Fruit fly (Drosophila melanogaster) whole organism, pupa: ENCODE data around the gene CG17930.

Experiments used
- CG10348 ChIP-seq: fragments of 200-800 bp; sonication (Bioruptor generic); IDR thresholded peaks from 2 replicates; pipeline ENCODE4 v1.3.6; 2022; ENCODE audit warnings: missing biosample characterization, missing genetic modification characterization
- CG12605 ChIP-seq: fragments of 200-800 bp; sonication (Bioruptor generic); IDR thresholded peaks from 2 replicates; pipeline ENCODE4 v1.3.6; 2022; ENCODE audit warnings: missing biosample characterization, missing genetic modification characterization
- CG13204 ChIP-seq: fragments of 200-800 bp; sonication (Bioruptor generic); optimal IDR thresholded peaks from 2 replicates; lab custom pipeline; 2018; ENCODE audit warnings: missing biosample characterization, mild to moderate bottlenecking, missing genetic modification characterization, moderate library complexity
- CG14655 ChIP-seq: fragments of 200-800 bp; sonication (Bioruptor generic); optimal IDR thresholded peaks from 3 replicates; lab custom pipeline; 2017; ENCODE audit warnings: mild to moderate bottlenecking, missing biosample characterization, missing genetic modification reagents, missing genetic modification characterization
- CG15710 ChIP-seq: fragments of 200-800 bp; sonication (Bioruptor generic); optimal IDR thresholded peaks from 2 replicates; lab custom pipeline; 2018; ENCODE audit warnings: missing biosample characterization, mild to moderate bottlenecking, missing genetic modification characterization, moderate library complexity
- CG17806 ChIP-seq: fragments of 200-800 bp; sonication (Bioruptor generic); optimal IDR thresholded peaks from 2 replicates; lab custom pipeline; 2018; ENCODE audit warnings: missing biosample characterization, mild to moderate bottlenecking, missing genetic modification characterization, moderate library complexity
- CG32121 ChIP-seq: fragments of 200-800 bp; sonication (Bioruptor generic); IDR thresholded peaks from 2 replicates; pipeline ENCODE4 v1.3.6; 2022; ENCODE audit warnings: missing biosample characterization, missing genetic modification characterization
- CG34367 ChIP-seq: fragments of 200-800 bp; sonication (Bioruptor generic); optimal IDR thresholded peaks from 2 replicates; lab custom pipeline; 2018; ENCODE audit warnings: missing biosample characterization, mild to moderate bottlenecking, missing genetic modification characterization
- CG4496 ChIP-seq: fragments of 200-800 bp; sonication (Bioruptor generic); IDR thresholded peaks from 3 replicates; pipeline ENCODE4 v1.3.6; 2022; ENCODE audit warnings: missing biosample characterization, missing genetic modification characterization
- CG8159 ChIP-seq: fragments of 200-800 bp; sonication (Bioruptor generic); optimal IDR thresholded peaks from 3 replicates; lab custom pipeline; 2018; ENCODE audit warnings: missing biosample characterization, mild to moderate bottlenecking, missing genetic modification characterization, moderate library complexity
- CG8301 ChIP-seq: fragments of 200-800 bp; sonication (Bioruptor generic); optimal IDR thresholded peaks from 2 replicates; lab custom pipeline; 2018; ENCODE audit warnings: missing biosample characterization, mild to moderate bottlenecking, missing genetic modification characterization
- CG9948 ChIP-seq: fragments of 200-800 bp; sonication (Bioruptor generic); optimal IDR thresholded peaks from 2 replicates; lab custom pipeline; 2018; ENCODE audit warnings: missing biosample characterization, mild to moderate bottlenecking, missing genetic modification characterization, moderate library complexity
- D1 ChIP-seq: fragments of 200-800 bp; sonication (Bioruptor generic); optimal IDR thresholded peaks from 2 replicates; lab custom pipeline; 2018; ENCODE audit warnings: missing biosample characterization, mild to moderate bottlenecking, missing genetic modification characterization, moderate library complexity
- EcR ChIP-seq: fragments of 200-800 bp; sonication (Bioruptor generic); optimal IDR thresholded peaks from 3 replicates; lab custom pipeline; 2019; ENCODE audit warnings: missing biosample characterization, missing genetic modification characterization, mild to moderate bottlenecking, moderate library complexity, missing genetic modification reagents
- Ets98B ChIP-seq: fragments of 200-800 bp; sonication (Bioruptor generic); IDR thresholded peaks from 2 replicates; pipeline ENCODE4 v1.3.6; 2022; ENCODE audit warnings: missing biosample characterization, missing genetic modification characterization
- Pif1A ChIP-seq: fragments of 200-800 bp; sonication (Bioruptor generic); optimal IDR thresholded peaks from 3 replicates; lab custom pipeline; 2016; ENCODE audit warnings: missing biosample characterization, missing genetic modification characterization
- Pif1B ChIP-seq: fragments of 200-800 bp; sonication (Bioruptor generic); optimal IDR thresholded peaks from 3 replicates; lab custom pipeline; 2016; ENCODE audit warnings: missing biosample characterization, missing genetic modification characterization
- Snoo ChIP-seq: fragments of 200-800 bp; sonication (Bioruptor generic); optimal IDR thresholded peaks from 3 replicates; lab custom pipeline; 2017; ENCODE audit warnings: missing biosample characterization, mild to moderate bottlenecking, missing genetic modification characterization, inconsistent platforms
- fd96Ca ChIP-seq: fragments of 200-800 bp; sonication (Bioruptor generic); IDR thresholded peaks from 3 replicates; pipeline ENCODE4 v1.3.6; 2022; ENCODE audit warnings: missing biosample characterization, missing genetic modification characterization
- gl ChIP-seq: fragments of 200-800 bp; sonication (Bioruptor generic); optimal IDR thresholded peaks from 2 replicates; lab custom pipeline; 2018; ENCODE audit warnings: missing biosample characterization, mild to moderate bottlenecking, missing genetic modification characterization
- rn ChIP-seq: fragments of 200-800 bp; sonication (Bioruptor generic); IDR thresholded peaks from 2 replicates; pipeline ENCODE4 v1.3.6; 2022; ENCODE audit warnings: missing biosample characterization, missing genetic modification characterization

CG17930 gene

dm6 chr3R:16337863-16338262 is 10.2 kb downstream of the CG17930 start:
- no peak for TF ChIP-seq EcR
- TF ChIP-seq CG9948, result no peak
- no peak for TF ChIP-seq Pif1A (GFP tag; lab: Kevin White, UChicago)
- no peak for TF ChIP-seq CG32121
- TF ChIP-seq Snoo, result no peak

- TF ChIP-seq CG9948, result no peak
- TF ChIP-seq EcR, result peak; percentile 29
- TF ChIP-seq Ets98B (GFP tag; lab: Robert Waterston, UW), result 0 out of 2 replicates have a peak, but pooled peaks have one; percentile 25
- TF ChIP-seq CG10348 (GFP tag; lab: Robert Waterston, UW), result no peak
These were observed 10.7 kb downstream of the CG17930 start for dm6 chr3R:16338342-16338741.

dm6 chr3R:16339475-16339874 is 11.8 kb downstream of the CG17930 start, which contains the start of gene Sulf1:
Sulf1 (minus strand) TSS chr3R:16339575.
- TF ChIP-seq fd96Ca, result no peak
- no peak for TF ChIP-seq CG32121
- no peak for TF ChIP-seq CG17806 (tag; lab: Kevin White, UChicago)
- TF ChIP-seq CG14655, result no peak
- no peak for TF ChIP-seq CG13204 (GFP tag; lab: Kevin White, UChicago)
- TF ChIP-seq CG12605 (GFP tag; lab: Robert Waterston, UW), result no peak
- no peak for TF ChIP-seq CG15710 (tag; lab: Kevin White, UChicago)
- no peak for TF ChIP-seq CG9948
- no peak for TF ChIP-seq Ets98B (GFP tag; lab: Robert Waterston, UW)
- no peak for TF ChIP-seq CG8159 (tag; lab: Kevin White, UChicago)
- no peak for TF ChIP-seq Pif1B (GFP tag; lab: Kevin White, UChicago)
- no peak for TF ChIP-seq CG34367 (tag; lab: Kevin White, UChicago)
- TF ChIP-seq rn (GFP tag; lab: Robert Waterston, UW), result no peak
- TF ChIP-seq D1, result no peak
- TF ChIP-seq Snoo, result no peak
- TF ChIP-seq CG4496 (GFP tag; lab: Robert Waterston, UW), result no peak

- TF ChIP-seq CG32121 (peak; percentile 20; the same call in 1 of the 2 replicates), fd96Ca (no peak), CG13204 (GFP tag; lab: Kevin White, UChicago) (peak; percentile 30), EcR (no peak), Pif1B (GFP tag; lab: Kevin White, UChicago) (no peak), Ets98B (GFP tag; lab: Robert Waterston, UW) (peak; percentile 17; the same call in 1 of the 2 replicates), D1 (no peak), Snoo (no peak), gl (peak; percentile 51), CG15710 (tag; lab: Kevin White, UChicago) (peak; percentile 4), CG4496 (GFP tag; lab: Robert Waterston, UW) (0 out of 3 replicates have a peak, but pooled peaks have one; percentile 44), CG9948 (no peak)
These were observed 13.0 kb downstream of the CG17930 start for dm6 chr3R:16340610-16341009.

dm6 chr3R:16341817-16342374 is 14.2 kb downstream of the CG17930 start, which contains the start of the genes SF2 and pad:
SF2 (minus strand) TSS chr3R:16341988.
pad (plus strand) TSS chr3R:16342318.
- TF ChIP-seq CG34367 (tag; lab: Kevin White, UChicago), result peak; percentile 35
- TF ChIP-seq CG9948, result peak; percentile 32
- peak; percentile 47; the same call in 2 of the 3 replicates for TF ChIP-seq CG4496 (GFP tag; lab: Robert Waterston, UW)
- no peak for TF ChIP-seq CG13204 (GFP tag; lab: Kevin White, UChicago)
- TF ChIP-seq CG12605 (GFP tag; lab: Robert Waterston, UW), result no peak
- peak; percentile 57 for TF ChIP-seq CG17806 (tag; lab: Kevin White, UChicago)
- TF ChIP-seq CG8301 (tag; lab: Kevin White, UChicago), result peak; percentile 29
- no peak for TF ChIP-seq Pif1B (GFP tag; lab: Kevin White, UChicago)
- no peak for TF ChIP-seq gl
- peak; percentile 69 for TF ChIP-seq CG15710 (tag; lab: Kevin White, UChicago)
- TF ChIP-seq Snoo, result peak; percentile 69
- 0 out of 2 replicates have a peak, but pooled peaks have one; percentile 14 for TF ChIP-seq CG32121
- peak; percentile 75 for TF ChIP-seq CG8159 (tag; lab: Kevin White, UChicago)
- peak; percentile 42; the same call in 1 of the 2 replicates for TF ChIP-seq Ets98B (GFP tag; lab: Robert Waterston, UW)

dm6 chr3R:16347626-16348264 is 20.1 kb downstream of the CG17930 start:
- TF ChIP-seq CG9948 (no peak), CG17806 (tag; lab: Kevin White, UChicago) (no peak), Pif1A (GFP tag; lab: Kevin White, UChicago) (no peak), EcR (no peak), D1 (no peak), CG15710 (tag; lab: Kevin White, UChicago) (no peak), CG14655 (no peak)
- TF ChIP-seq, all 21 proteins: peak for 0

dm6 chr3R:16348289-16348688 is 20.6 kb downstream of the CG17930 start:
- TF ChIP-seq Pif1B (GFP tag; lab: Kevin White, UChicago), result no peak
- no peak for TF ChIP-seq CG8159 (tag; lab: Kevin White, UChicago)
- no peak for TF ChIP-seq CG15710 (tag; lab: Kevin White, UChicago)
- TF ChIP-seq CG17806 (tag; lab: Kevin White, UChicago), result no peak
